Worm (Caenorhabditis elegans): ENCODE measurements around the gene srh-74.
A peak's percentile ranks its signal among the peaks of the same experiment; 100 is the strongest.

Gene srh-74

DNA sequence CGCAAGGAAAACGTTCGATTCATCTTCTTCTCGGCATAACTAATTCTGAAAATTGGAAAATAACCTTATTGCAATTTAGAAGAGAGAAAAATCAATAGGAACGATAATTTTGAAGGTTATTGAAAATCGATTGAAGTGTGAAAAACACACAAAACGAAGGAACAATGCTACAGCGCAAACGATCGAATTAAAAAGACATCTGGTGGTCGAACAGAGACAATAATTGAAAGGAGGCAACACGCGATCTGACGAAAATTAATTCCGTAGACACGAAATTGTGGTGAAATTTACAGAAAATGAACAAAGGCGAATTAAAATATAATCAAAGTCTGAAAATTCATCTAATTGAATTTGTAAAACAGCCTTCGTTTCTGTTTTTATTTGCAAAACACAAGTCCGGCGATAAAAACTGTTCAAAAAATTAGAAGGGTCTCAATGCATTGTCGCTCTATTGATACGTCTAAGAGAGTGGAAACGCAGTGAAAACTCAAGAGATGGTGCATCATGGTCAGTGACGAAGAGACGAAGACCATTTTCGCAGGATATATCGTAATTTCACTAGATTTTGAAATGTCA is 9.1 kb downstream of the srh-74 start, which contains the start of gene pak-2 (continued):
- TF ChIP-seq madf-2 (tag; optimal IDR thresholded peaks at IDR 0.05): peak; percentile 45
- TF ChIP-seq dve-1 (tag; optimal IDR thresholded peaks at IDR 0.05): peak; percentile 19
- TF ChIP-seq sox-4 (tag; optimal IDR thresholded peaks at IDR 0.05): peak; percentile 0
- TF ChIP-seq ahr-1 (tag; optimal IDR thresholded peaks at IDR 0.05): peak; percentile 77
- peak; percentile 83 for TF ChIP-seq hlh-8 (tag; optimal IDR thresholded peaks at IDR 0.05)
- no peak for TF ChIP-seq ceh-45 (GFP tag; IDR thresholded peaks at IDR 0.05)
- TF ChIP-seq rnt-1 (tag; optimal IDR thresholded peaks at IDR 0.05): peak; percentile 94
- TF ChIP-seq dmd-4 (tag; optimal IDR thresholded peaks at IDR 0.05; ENCODE audit: borderline replicate concordance): peak; percentile 34
- peak; percentile 66 for TF ChIP-seq hlh-15 (tag; optimal IDR thresholded peaks at IDR 0.05)
- peak; percentile 91 for TF ChIP-seq F13H6.1 (tag; optimal IDR thresholded peaks at IDR 0.05)
- TF ChIP-seq ceh-18 (tag; optimal IDR thresholded peaks at IDR 0.05): peak; percentile 83
- TF ChIP-seq ttx-3 (tag; optimal IDR thresholded peaks at IDR 0.05): peak; percentile 47
- TF ChIP-seq gmeb-2 (tag; optimal IDR thresholded peaks at IDR 0.05): peak; percentile 39
- no peak for TF ChIP-seq elt-4 (tag; optimal IDR thresholded peaks at IDR 0.05)
- peak; percentile 61 for TF ChIP-seq unc-86 (tag; optimal IDR thresholded peaks at IDR 0.05)
- peak; percentile 97 for TF ChIP-seq ets-4 (tag; optimal IDR thresholded peaks at IDR 0.05)
- peak; percentile 84 for TF ChIP-seq ceh-34 (tag; optimal IDR thresholded peaks at IDR 0.05)
- TF ChIP-seq ceh-19 (GFP tag; optimal IDR thresholded peaks at IDR 0.05): peak; percentile 59
- TF ChIP-seq C08G9.2 (tag; optimal IDR thresholded peaks at IDR 0.05): peak; percentile 96
- TF ChIP-seq lin-11 (tag; optimal IDR thresholded peaks at IDR 0.05): no peak
- TF ChIP-seq sox-2 (GFP tag; IDR thresholded peaks at IDR 0.05): no peak
- TF ChIP-seq tbx-2 (tag; optimal IDR thresholded peaks at IDR 0.05): peak; percentile 98
- no peak for TF ChIP-seq nhr-11 (tag; optimal IDR thresholded peaks at IDR 0.05)
- peak; percentile 90 for TF ChIP-seq elt-2 (tag; optimal IDR thresholded peaks at IDR 0.05)
- TF ChIP-seq T23F11.4 (GFP tag; optimal IDR thresholded peaks at IDR 0.05): peak; percentile 55
- no peak for TF ChIP-seq ceh-24 (tag; optimal IDR thresholded peaks at IDR 0.05)
- TF ChIP-seq lim-6 (tag; optimal IDR thresholded peaks at IDR 0.05): peak; percentile 92
- no peak for TF ChIP-seq npax-4 (tag; optimal IDR thresholded peaks at IDR 0.05)
- no peak for TF ChIP-seq pros-1 (tag; optimal IDR thresholded peaks at IDR 0.05)
- TF ChIP-seq ceh-6 (GFP tag; optimal IDR thresholded peaks at IDR 0.05): peak; percentile 43
- TF ChIP-seq nhr-232 (tag; optimal IDR thresholded peaks at IDR 0.05): no peak
- no peak for TF ChIP-seq ceh-30 (tag; optimal IDR thresholded peaks at IDR 0.05)
- TF ChIP-seq pha-2 (tag; optimal IDR thresholded peaks at IDR 0.05): peak; percentile 44
- peak; percentile 42 for TF ChIP-seq pax-1 (tag; optimal IDR thresholded peaks at IDR 0.05)
- TF ChIP-seq Y22D7AL.16 (tag; optimal IDR thresholded peaks at IDR 0.05): no peak
- TF ChIP-seq tbx-7 (tag; optimal IDR thresholded peaks at IDR 0.05): peak; percentile 90
- no peak for TF ChIP-seq ama-1 (optimal IDR thresholded peaks at IDR 0.05)
- no peak for TF ChIP-seq hlh-30 (tag; optimal IDR thresholded peaks at IDR 0.05; ENCODE audit: insufficient read depth)
- peak; percentile 75 for TF ChIP-seq fkh-6 (tag; optimal IDR thresholded peaks at IDR 0.05)
- no peak for TF ChIP-seq ceh-22 (tag; optimal IDR thresholded peaks at IDR 0.05)
- peak; percentile 97 for TF ChIP-seq ref-2 (tag; optimal IDR thresholded peaks at IDR 0.05)
- TF ChIP-seq ceh-9 (tag; optimal IDR thresholded peaks at IDR 0.05): no peak
- peak; percentile 92 for TF ChIP-seq fax-1 (tag; optimal IDR thresholded peaks at IDR 0.05)
- peak; percentile 45 for TF ChIP-seq syd-9 (tag; optimal IDR thresholded peaks at IDR 0.05)
- peak; percentile 14 for TF ChIP-seq C38D4.7 (GFP tag; optimal IDR thresholded peaks at IDR 0.05)
- TF ChIP-seq pag-3 (tag; optimal IDR thresholded peaks at IDR 0.05; ENCODE audit: borderline replicate concordance): no peak

All from whole organism, late embryonic.